Worm (Caenorhabditis elegans): ENCODE measurements around the gene best-21.

ce11 chrIV:15300041-15300440, 2.2 kb upstream of the best-21 start:
- TF ChIP-seq lin-39 (tag; optimal IDR thresholded peaks at IDR 0.05) (no peak), ztf-11 (tag; optimal IDR thresholded peaks at IDR 0.05) (no peak), nhr-12 (tag; optimal IDR thresholded peaks at IDR 0.05) (no peak), unc-62 (GFP tag; optimal IDR thresholded peaks at IDR 0.05) (no peak), ztf-4 (tag; optimal IDR thresholded peaks at IDR 0.05) (no peak)

Measured in whole organism, L3 larva.